Fruit fly (Drosophila melanogaster): ENCODE results near the gene Pmvk.

Gene Pmvk

dm6 chr2L:19586436-19587333 is 6.5 kb upstream of the Pmvk start, which contains the start of gene Lar (continued):
- TF ChIP-seq CG9727 (GFP tag; optimal IDR thresholded peaks at IDR 0.05) = peak; percentile 58
- TF ChIP-seq CG17829 (tag; optimal IDR thresholded peaks at IDR 0.05) = peak; percentile 69
- peak; percentile 54 for TF ChIP-seq az2 (GFP tag; optimal IDR thresholded peaks at IDR 0.05)
- TF ChIP-seq row (GFP tag; IDR thresholded peaks at IDR 0.05) = peak; percentile 87
- TF ChIP-seq CG30020 (tag; optimal IDR thresholded peaks at IDR 0.05) = peak; percentile 45
- 0 out of 2 replicates have a peak, but pooled peaks have one; percentile 12 for TF ChIP-seq Awh (GFP tag; IDR thresholded peaks at IDR 0.05)
- TF ChIP-seq Ets65A (GFP tag) = peak; percentile 88
- peak; percentile 31 for TF ChIP-seq NfI (GFP tag; optimal IDR thresholded peaks at IDR 0.05)
- TF ChIP-seq CG1529 (GFP tag; optimal IDR thresholded peaks at IDR 0.05) = peak; percentile 9
- TF ChIP-seq HmgD (GFP tag; optimal IDR thresholded peaks at IDR 0.05) = peak; percentile 76
- peak; percentile 62; the same call in 1 of the 2 replicates for TF ChIP-seq amos (GFP tag; IDR thresholded peaks at IDR 0.05; ENCODE audit: partially characterized antibody)
- TF ChIP-seq CG11398 (GFP tag; optimal IDR thresholded peaks at IDR 0.05) = peak; percentile 24
- peak; percentile 44; the same call in 1 of the 2 replicates for TF ChIP-seq CG32772 (GFP tag; IDR thresholded peaks at IDR 0.05)
- TF ChIP-seq HHEX (GFP tag; optimal IDR thresholded peaks at IDR 0.05) = peak; percentile 10
- no peak for TF ChIP-seq dati (GFP tag; IDR thresholded peaks at IDR 0.05)
- peak; percentile 78 for TF ChIP-seq CG30403 (GFP tag; optimal IDR thresholded peaks at IDR 0.05)
- peak; percentile 56 for TF ChIP-seq crc (GFP tag; optimal IDR thresholded peaks at IDR 0.05)
- TF ChIP-seq prd (optimal IDR thresholded peaks at IDR 0.05) = no peak
- peak; percentile 65; the same call in 1 of the 3 replicates for TF ChIP-seq prd (GFP tag; IDR thresholded peaks at IDR 0.05)
- peak; percentile 69 for TF ChIP-seq CG17361 (GFP tag; IDR thresholded peaks at IDR 0.05)
- peak; percentile 71 for TF ChIP-seq CG4424 (GFP tag; optimal IDR thresholded peaks at IDR 0.05)
- no peak for TF ChIP-seq CG6175 (GFP tag; IDR thresholded peaks at IDR 0.05)
- TF ChIP-seq CG8359 (GFP tag; optimal IDR thresholded peaks at IDR 0.05; ENCODE audit: borderline replicate concordance) = peak; percentile 23
- TF ChIP-seq CG5245 (GFP tag; optimal IDR thresholded peaks at IDR 0.05) = peak; percentile 26
- no peak for TF ChIP-seq hb (GFP tag; IDR thresholded peaks at IDR 0.05; ENCODE audit: partially characterized antibody)
- peak; percentile 74 for TF ChIP-seq mam (GFP tag; optimal IDR thresholded peaks at IDR 0.05)
- peak; percentile 32 for TF ChIP-seq gro (GFP tag; optimal IDR thresholded peaks at IDR 0.05)
- no peak for TF ChIP-seq fd102C (GFP tag; optimal IDR thresholded peaks at IDR 0.05)
- peak; percentile 53 to 58 for TF ChIP-seq Pdp1 (GFP tag; optimal IDR thresholded peaks at IDR 0.05)
- TF ChIP-seq grau (tag; optimal IDR thresholded peaks at IDR 0.05) = peak; percentile 66
- peak; percentile 40 for TF ChIP-seq Dp (GFP tag; optimal IDR thresholded peaks at IDR 0.05)
- TF ChIP-seq ap (GFP tag; IDR thresholded peaks at IDR 0.05) = no peak
- peak; percentile 28 for TF ChIP-seq Ssrp (tag; optimal IDR thresholded peaks at IDR 0.05)
- peak; percentile 50; the same call in 1 of the 2 replicates for TF ChIP-seq lmd (GFP tag; IDR thresholded peaks at IDR 0.05)
- peak; percentile 35 for TF ChIP-seq CG1792 (GFP tag; optimal IDR thresholded peaks at IDR 0.05)
- peak; percentile 33 for TF ChIP-seq Hand (GFP tag; optimal IDR thresholded peaks at IDR 0.05)
- peak; percentile 45 for TF ChIP-seq CG10979 (tag; optimal IDR thresholded peaks at IDR 0.05)
- no peak for TF ChIP-seq nerfin-2 (GFP tag; IDR thresholded peaks at IDR 0.05; ENCODE audit: partially characterized antibody)
- TF ChIP-seq ara (GFP tag; IDR thresholded peaks at IDR 0.05) = peak; percentile 49
- TF ChIP-seq CG12219 (GFP tag; optimal IDR thresholded peaks at IDR 0.05) = peak; percentile 46
- TF ChIP-seq CG12942 (GFP tag; optimal IDR thresholded peaks at IDR 0.05) = peak; percentile 5
- TF ChIP-seq tin (GFP tag; optimal IDR thresholded peaks at IDR 0.05) = peak; percentile 39
- peak; percentile 38; the same call in 1 of the 2 replicates for TF ChIP-seq Ptx1 (GFP tag; IDR thresholded peaks at IDR 0.05)
- peak; percentile 69 for TF ChIP-seq Hsf (GFP tag; optimal IDR thresholded peaks at IDR 0.05)
- TF ChIP-seq org-1 (GFP tag; optimal IDR thresholded peaks at IDR 0.05) = peak; percentile 33
- peak; percentile 86 for TF ChIP-seq ewg (GFP tag; optimal IDR thresholded peaks at IDR 0.05)
- TF ChIP-seq CG5180 (GFP tag; optimal IDR thresholded peaks at IDR 0.05) = no peak
- TF ChIP-seq CG6765 (GFP tag; optimal IDR thresholded peaks at IDR 0.05) = peak; percentile 50

All from whole organism, embryonic.